Fruit fly (Drosophila melanogaster) whole organism, embryonic: Measurements from ENCODE around the gene crq.

Source experiments
- Adf1 ChIP-seq: fragments of 200-800 bp; sonication (Bioruptor generic); IDR thresholded peaks from 2 replicates; pipeline ENCODE4 v1.3.6; 2022; ENCODE audit warnings: missing biosample characterization, missing genetic modification characterization
- Aef1 ChIP-seq: fragments of 200-800 bp; sonication (Bioruptor generic); IDR thresholded peaks from 3 replicates; pipeline ENCODE4 v1.3.6; 2022; ENCODE audit warnings: missing biosample characterization, missing genetic modification characterization
- Blimp-1 ChIP-seq: fragments of 200-800 bp; sonication (Bioruptor generic); optimal IDR thresholded peaks from 3 replicates; lab custom pipeline; 2018; ENCODE audit warnings: missing biosample characterization, missing genetic modification characterization, mild to moderate bottlenecking, moderate library complexity, missing genetic modification reagents
- CG11085 ChIP-seq: fragments of 200-800 bp; sonication (Bioruptor generic); IDR thresholded peaks from 2 replicates; pipeline ENCODE4 v1.3.6; 2022; ENCODE audit warnings: missing biosample characterization, missing genetic modification characterization
- CG13894 ChIP-seq: fragments of 200-800 bp; sonication (Bioruptor generic); optimal IDR thresholded peaks from 3 replicates; lab custom pipeline; 2018; ENCODE audit warnings: missing biosample characterization, mild to moderate bottlenecking, missing genetic modification characterization, moderate library complexity
- CG15479 ChIP-seq: fragments of 200-800 bp; sonication (Bioruptor generic); optimal IDR thresholded peaks from 3 replicates; lab custom pipeline; 2019; ENCODE audit warnings: missing biosample characterization, mild to moderate bottlenecking, missing genetic modification characterization, moderate library complexity
- CG16813 ChIP-seq: fragments of 200-800 bp; sonication (Bioruptor generic); IDR thresholded peaks from 3 replicates; pipeline ENCODE4 v1.3.6; 2022; ENCODE audit warnings: missing biosample characterization, missing genetic modification characterization; ENCODE audit not compliant: partially characterized antibody
- CG17186 ChIP-seq: fragments of 200-800 bp; sonication (Bioruptor generic); optimal IDR thresholded peaks from 3 replicates; lab custom pipeline; 2017; ENCODE audit warnings: missing biosample characterization, missing genetic modification reagents, missing genetic modification characterization
- CG32767 ChIP-seq: fragments of 200-800 bp; sonication (Bioruptor generic); IDR thresholded peaks from 2 replicates; pipeline ENCODE4 v1.3.6; 2022; ENCODE audit warnings: missing biosample characterization, missing genetic modification characterization
- CG4360 ChIP-seq: fragments of 200-800 bp; sonication (Bioruptor generic); IDR thresholded peaks from 2 replicates; pipeline ENCODE4 v1.3.6; 2022; ENCODE audit warnings: missing biosample characterization, missing genetic modification characterization
- CG5953 ChIP-seq: fragments of 200-800 bp; sonication (Bioruptor generic); IDR thresholded peaks from 2 replicates; pipeline ENCODE4 v1.3.6; 2022; ENCODE audit warnings: missing biosample characterization, missing genetic modification characterization
- CG6654 ChIP-seq: fragments of 200-800 bp; sonication (Bioruptor generic); optimal IDR thresholded peaks from 2 replicates; lab custom pipeline; 2017; ENCODE audit warnings: missing biosample characterization, mild to moderate bottlenecking, missing genetic modification characterization
- D ChIP-seq, 2 experiments: fragments of 200-800 bp in 1 of 2; fragments of >200 bp in 1 of 2; sonication (Bioruptor generic) in 1 of 2; optimal IDR thresholded peaks; 2 replicates in 1 of 2; 3 replicates in 1 of 2; lab custom pipeline; 2017; ENCODE audit warnings: mild to moderate bottlenecking in 1 of 2, missing biosample characterization in 1 of 2, missing genetic modification characterization in 1 of 2, missing genetic modification reagents in 1 of 2
- Drgx ChIP-seq: fragments of 200-800 bp; sonication (Bioruptor generic); IDR thresholded peaks from 2 replicates; pipeline ENCODE4 v1.3.6; 2022; ENCODE audit warnings: missing biosample characterization, missing genetic modification characterization
- Eip74EF ChIP-seq, 2 experiments: fragments of 200-800 bp in 1 of 2; fragments of >200 bp in 1 of 2; sonication (Bioruptor generic) in 1 of 2; optimal IDR thresholded peaks; 2 replicates each; lab custom pipeline; 2017 to 2019; ENCODE audit warnings: missing biosample characterization in 2 of 2, missing genetic modification characterization in 2 of 2, mild to moderate bottlenecking in 1 of 2, moderate library complexity in 1 of 2
- Hr78 ChIP-seq, 2 experiments: fragments of 200-800 bp in 1 of 2; fragments of >200 bp in 1 of 2; sonication (Bioruptor generic) in 1 of 2; optimal IDR thresholded peaks; 2 replicates each; lab custom pipeline; 2017 to 2019; ENCODE audit warnings: missing biosample characterization in 2 of 2, missing genetic modification characterization in 2 of 2, mild to moderate bottlenecking in 1 of 2, moderate library complexity in 1 of 2
- Hsf ChIP-seq: fragments of 200-800 bp; sonication (Bioruptor generic); optimal IDR thresholded peaks from 3 replicates; lab custom pipeline; 2016; ENCODE audit warnings: missing biosample characterization, missing genetic modification characterization
- Lpt ChIP-seq: fragments of >200 bp; optimal IDR thresholded peaks from 2 replicates; lab custom pipeline; 2018; ENCODE audit warnings: missing biosample characterization, missing genetic modification characterization
- Nf-YB ChIP-seq: fragments of 200-800 bp; sonication (Bioruptor generic); optimal IDR thresholded peaks from 3 replicates; lab custom pipeline; 2019; ENCODE audit warnings: missing biosample characterization, mild to moderate bottlenecking, missing genetic modification characterization, moderate library complexity
- Oli ChIP-seq: fragments of 200-800 bp; sonication (Bioruptor generic); optimal IDR thresholded peaks from 2 replicates; lab custom pipeline; 2018; ENCODE audit warnings: missing biosample characterization, mild to moderate bottlenecking, missing genetic modification characterization, moderate library complexity
- Trl ChIP-seq, 3 experiments: fragments of >200 bp in 2 of 3; fragments of 200-800 bp in 1 of 3; sonication (Bioruptor generic) in 1 of 3; optimal IDR thresholded peaks; 2 replicates in 1 of 3; 3 replicates in 2 of 3; lab custom pipeline; 2016 to 2017; ENCODE audit warnings: missing biosample characterization in 1 of 3, missing genetic modification characterization in 1 of 3
- aop ChIP-seq: fragments of 200-800 bp; sonication (Bioruptor generic); IDR thresholded peaks from 2 replicates; pipeline ENCODE4 v1.3.6; 2022; ENCODE audit warnings: missing biosample characterization, missing genetic modification characterization
- btn ChIP-seq: fragments of 200-800 bp; sonication (Bioruptor generic); optimal IDR thresholded peaks from 2 replicates; lab custom pipeline; 2016; ENCODE audit warnings: missing biosample characterization, missing genetic modification characterization
- cg ChIP-seq: fragments of 200-800 bp; sonication (Bioruptor generic); optimal IDR thresholded peaks from 3 replicates; lab custom pipeline; 2019; ENCODE audit warnings: missing biosample characterization, mild to moderate bottlenecking, missing genetic modification characterization, moderate library complexity
- chinmo ChIP-seq: fragments of 200-800 bp; sonication (Bioruptor generic); IDR thresholded peaks from 4 replicates; pipeline ENCODE4 v1.3.6; 2022; ENCODE audit warnings: missing biosample characterization, missing genetic modification characterization; ENCODE audit not compliant: partially characterized antibody
- chm ChIP-seq: fragments of 200-800 bp; sonication (Bioruptor generic); IDR thresholded peaks from 2 replicates; pipeline ENCODE4 v1.3.6; 2022; ENCODE audit warnings: missing biosample characterization, missing genetic modification characterization
- chn ChIP-seq: fragments of 200-800 bp; sonication (Bioruptor generic); optimal IDR thresholded peaks from 2 replicates; lab custom pipeline; 2016; ENCODE audit warnings: missing biosample characterization, missing genetic modification characterization
- exex ChIP-seq: fragments of 200-800 bp; sonication (Bioruptor generic); optimal IDR thresholded peaks from 4 replicates; lab custom pipeline; 2018; ENCODE audit warnings: missing biosample characterization, mild to moderate bottlenecking, missing genetic modification characterization, moderate library complexity
- gem ChIP-seq: fragments of 200-800 bp; sonication (Bioruptor generic); optimal IDR thresholded peaks from 2 replicates; lab custom pipeline; 2019; ENCODE audit warnings: missing biosample characterization, mild to moderate bottlenecking, missing genetic modification characterization, moderate library complexity
- ind ChIP-seq: fragments of 200-800 bp; sonication (Bioruptor generic); optimal IDR thresholded peaks from 3 replicates; lab custom pipeline; 2016; ENCODE audit warnings: missing biosample characterization, missing genetic modification characterization
- inv ChIP-seq: fragments of 200-800 bp; sonication (Bioruptor generic); IDR thresholded peaks from 2 replicates; pipeline ENCODE4 v1.3.6; 2022; ENCODE audit warnings: missing biosample characterization, missing genetic modification characterization; ENCODE audit not compliant: partially characterized antibody
- jumu ChIP-seq: fragments of 200-800 bp; sonication (Bioruptor generic); optimal IDR thresholded peaks from 3 replicates; lab custom pipeline; 2016; ENCODE audit warnings: missing biosample characterization, missing genetic modification characterization
- klu ChIP-seq: fragments of 200-800 bp; sonication (Bioruptor generic); IDR thresholded peaks from 2 replicates; pipeline ENCODE4 v1.3.6; 2022; ENCODE audit warnings: missing biosample characterization, missing genetic modification characterization
- kni ChIP-seq: fragments of 200-800 bp; sonication (Bioruptor generic); optimal IDR thresholded peaks from 3 replicates; lab custom pipeline; 2017; ENCODE audit warnings: mild to moderate bottlenecking, missing biosample characterization, missing genetic modification reagents, missing genetic modification characterization
- nerfin-1 ChIP-seq: fragments of 200-800 bp; sonication (Bioruptor generic); optimal IDR thresholded peaks from 3 replicates; lab custom pipeline; 2019; ENCODE audit warnings: missing biosample characterization, mild to moderate bottlenecking, missing genetic modification characterization, moderate library complexity
- sd ChIP-seq: fragments of 200-800 bp; sonication (Bioruptor generic); optimal IDR thresholded peaks from 3 replicates; lab custom pipeline; 2018; ENCODE audit warnings: missing biosample characterization, mild to moderate bottlenecking, missing genetic modification characterization, moderate library complexity
- sens ChIP-seq: fragments of 200-800 bp; sonication (Bioruptor generic); peaks from one replicate; lab custom pipeline; 2016; ENCODE audit warnings: missing biosample characterization, missing genetic modification characterization
- tup ChIP-seq: fragments of 200-800 bp; sonication (Bioruptor generic); optimal IDR thresholded peaks from 2 replicates; lab custom pipeline; 2016; ENCODE audit warnings: missing biosample characterization, mild to moderate bottlenecking, missing genetic modification characterization, moderate library complexity
- zfh1 ChIP-seq: fragments of 200-800 bp; sonication (Bioruptor generic); IDR thresholded peaks from 3 replicates; pipeline ENCODE4 v1.3.6; 2022; ENCODE audit warnings: missing biosample characterization, missing genetic modification characterization

Gene crq

DNA sequence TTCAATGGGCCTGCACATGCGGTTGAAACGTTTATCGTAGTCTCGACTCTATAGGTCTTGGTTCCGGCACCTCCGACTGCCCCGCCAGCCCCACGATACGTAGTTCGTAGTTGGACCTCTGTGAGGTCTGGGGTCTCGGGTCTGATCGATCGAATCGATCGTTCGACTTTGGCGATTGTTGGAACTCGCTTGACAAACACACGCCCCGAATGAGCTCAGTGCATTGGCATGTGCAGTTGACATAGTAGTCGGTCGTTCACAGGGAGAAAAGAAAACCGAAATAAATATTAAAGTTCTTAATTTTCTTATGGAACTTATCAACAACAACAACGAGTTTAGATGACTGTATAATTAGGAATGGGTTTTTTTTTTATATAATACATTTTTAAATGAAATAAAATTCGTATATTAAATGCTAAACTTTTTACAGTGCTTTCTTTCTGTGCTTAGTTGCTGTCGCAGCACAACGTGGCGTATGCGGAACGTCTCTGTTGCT is 17.5 kb downstream of the crq start (continued):
- TF ChIP-seq klu, result no peak
- TF ChIP-seq Oli (tag; lab: Kevin White, UChicago), result peak; percentile 28
- TF ChIP-seq CG5953, result 0 out of 2 replicates have a peak, but pooled peaks have one; percentile 10
- TF ChIP-seq CG32767, result 0 out of 2 replicates have a peak, but pooled peaks have one; percentile 38
- TF ChIP-seq Drgx (GFP tag; lab: Robert Waterston, UW), result peak; percentile 88
- no peak for TF ChIP-seq CG11085 (GFP tag; lab: Robert Waterston, UW)
- peak in 1 of 2 experiments; percentile 16 for TF ChIP-seq Eip74EF (GFP tag; optimal IDR thresholded peaks at IDR 0.05; lab: Kevin White, UChicago)
- TF ChIP-seq jumu (GFP tag; lab: Kevin White, UChicago), result no peak
- peak; percentile 54 for TF ChIP-seq gem (tag; lab: Kevin White, UChicago)
- TF ChIP-seq Blimp-1, result peak; percentile 56

DNA sequence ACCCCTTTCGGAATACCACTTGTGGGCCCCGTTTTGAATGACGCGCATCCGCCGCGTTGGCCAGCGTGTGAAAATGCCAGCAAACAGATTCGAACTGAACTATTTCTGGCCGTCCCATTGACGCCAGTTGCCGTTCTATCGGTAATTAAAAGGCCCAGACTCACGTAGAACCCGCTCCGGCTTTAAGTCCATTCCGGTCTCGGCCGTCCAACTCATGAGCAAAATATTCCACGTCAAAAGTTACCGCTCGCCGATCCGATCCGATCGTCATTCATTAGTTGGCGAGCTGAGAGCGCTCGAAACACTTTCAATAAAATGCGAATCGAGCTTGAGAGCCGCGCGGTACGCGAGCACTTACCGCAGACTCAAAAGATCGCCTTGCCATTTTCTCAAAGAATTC is 18.4 kb downstream of the crq start:
- TF ChIP-seq sd (tag; lab: Kevin White, UChicago), result peak; percentile 53
- 0 out of 4 replicates have a peak, but pooled peaks have one; percentile 52 for TF ChIP-seq chinmo (GFP tag; lab: Robert Waterston, UW)
- TF ChIP-seq CG6654 (GFP tag; lab: Kevin White, UChicago), result no peak
- no peak for TF ChIP-seq tup (GFP tag; lab: Kevin White, UChicago)
- TF ChIP-seq CG13894 (tag; lab: Kevin White, UChicago), result peak; percentile 89
- no peak for TF ChIP-seq aop (GFP tag; lab: Robert Waterston, UW)

DNA sequence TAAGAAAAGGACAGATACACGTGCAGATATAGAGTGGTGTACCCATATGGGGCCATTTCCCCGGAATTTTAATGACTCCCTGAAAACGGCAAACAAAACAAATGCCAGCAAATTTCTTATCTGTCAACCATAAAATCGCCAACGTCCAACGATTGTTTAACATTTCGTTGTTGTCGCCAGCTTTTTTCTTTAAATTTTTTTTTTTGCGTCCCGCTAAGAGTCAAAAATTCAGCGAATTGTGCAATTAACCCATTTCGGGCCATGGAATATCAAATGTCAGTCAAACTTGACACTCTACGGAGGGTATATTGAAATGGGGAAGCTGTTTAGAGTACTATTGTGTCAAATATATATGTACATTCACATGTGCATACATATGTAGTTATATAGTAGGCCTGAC is 20.7 kb downstream of the crq start:
- TF ChIP-seq chn (GFP tag; lab: Kevin White, UChicago), result no peak
- peak; percentile 21 for TF ChIP-seq sens
- TF ChIP-seq exex, result peak; percentile 5
- TF ChIP-seq btn (GFP tag; lab: Kevin White, UChicago), result no peak
- no peak for TF ChIP-seq ind (GFP tag; lab: Kevin White, UChicago)
- TF ChIP-seq Nf-YB (GFP tag; lab: Kevin White, UChicago), result no peak
- no peak for TF ChIP-seq zfh1
- no peak for TF ChIP-seq inv

DNA sequence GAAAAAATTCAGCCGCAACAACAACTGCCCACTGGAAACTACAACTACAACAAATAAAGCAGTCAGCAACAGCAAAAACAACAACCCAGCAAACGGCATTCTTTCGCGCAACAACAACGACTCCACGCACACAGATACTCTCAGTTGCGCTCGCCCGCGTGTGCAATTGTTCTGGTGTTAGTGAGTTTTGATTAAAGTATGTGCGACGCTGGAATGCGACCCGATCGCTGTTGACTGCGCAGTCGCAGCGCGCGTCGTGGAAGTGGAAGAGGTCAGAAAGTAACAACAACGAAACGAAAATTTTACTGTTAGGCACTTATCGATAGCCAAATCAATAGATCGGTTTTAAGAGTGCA is 21.2 kb downstream of the crq start:
- TF ChIP-seq chm (GFP tag; lab: Robert Waterston, UW) (0 out of 2 replicates have a peak, but pooled peaks have one; percentile 42), Blimp-1 (no peak), Adf1 (GFP tag; lab: Robert Waterston, UW) (peak; percentile 89), Aef1 (GFP tag; lab: Robert Waterston, UW) (peak; percentile 76), nerfin-1 (tag; lab: Kevin White, UChicago) (peak; percentile 66), cg (peak; percentile 86), Lpt (no peak), Hr78 (GFP tag; optimal IDR thresholded peaks at IDR 0.05; lab: Kevin White, UChicago) (peak in 1 of 2 experiments; percentile 98), CG4360 (peak; percentile 97), chinmo (GFP tag; lab: Robert Waterston, UW) (peak; percentile 94; the same call in 3 of the 4 replicates), CG15479 (GFP tag; lab: Kevin White, UChicago) (peak; percentile 72), Hsf (GFP tag; lab: Kevin White, UChicago) (no peak), CG16813 (no peak), kni (GFP tag; lab: Kevin White, UChicago) (peak; percentile 29), CG17186 (GFP tag; lab: Kevin White, UChicago) (no peak), D (optimal IDR thresholded peaks at IDR 0.05; lab: Kevin White, UChicago) (peak; percentile 4), D (GFP tag; optimal IDR thresholded peaks at IDR 0.05; lab: Kevin White, UChicago) (no peak), Trl (optimal IDR thresholded peaks at IDR 0.05; lab: Kevin White, UChicago) (peak in 1 of 2 experiments; percentile 6), Trl (GFP tag; optimal IDR thresholded peaks at IDR 0.05; lab: Kevin White, UChicago) (no peak), sd (tag; lab: Kevin White, UChicago) (peak; percentile 100)
